Fruit fly (Drosophila melanogaster) whole organism, embryonic: ENCODE results near the gene CG9733.

ENCODE experiments used
- Adf1 ChIP-seq: fragments of 200-800 bp; sonication (Bioruptor generic); IDR thresholded peaks from 2 replicates; pipeline ENCODE4 v1.3.6; 2022; ENCODE audit warnings: missing biosample characterization, missing genetic modification characterization
- Awh ChIP-seq: fragments of 200-800 bp; sonication (Bioruptor generic); IDR thresholded peaks from 2 replicates; pipeline ENCODE4, ENCODE4 v1.3.6; 2022; ENCODE audit warnings: missing biosample characterization, missing genetic modification characterization
- B-H2 ChIP-seq: fragments of 200-800 bp; sonication (Bioruptor generic); optimal IDR thresholded peaks from 2 replicates; lab custom pipeline; 2018; ENCODE audit warnings: missing biosample characterization, mild to moderate bottlenecking, missing genetic modification characterization
- CG10209 ChIP-seq: fragments of 200-800 bp; sonication (Bioruptor generic); optimal IDR thresholded peaks from 3 replicates; lab custom pipeline; 2017; ENCODE audit warnings: missing biosample characterization, mild to moderate bottlenecking, missing genetic modification characterization, missing genetic modification reagents
- CG10654 ChIP-seq: fragments of 200-800 bp; sonication (Bioruptor generic); optimal IDR thresholded peaks from 2 replicates; lab custom pipeline; 2016; ENCODE audit warnings: missing biosample characterization, missing genetic modification characterization
- CG11085 ChIP-seq: fragments of 200-800 bp; sonication (Bioruptor generic); IDR thresholded peaks from 2 replicates; pipeline ENCODE4 v1.3.6; 2022; ENCODE audit warnings: missing biosample characterization, missing genetic modification characterization
- CG11695 ChIP-seq: fragments of 200-800 bp; sonication (Bioruptor generic); IDR thresholded peaks from 3 replicates; pipeline ENCODE4 v1.3.6; 2022; ENCODE audit warnings: missing biosample characterization, missing genetic modification characterization
- CG12219 ChIP-seq: fragments of 200-800 bp; sonication (Bioruptor generic); optimal IDR thresholded peaks from 3 replicates; lab custom pipeline; 2018; ENCODE audit warnings: missing biosample characterization, mild to moderate bottlenecking, missing genetic modification characterization
- CG12744 ChIP-seq: fragments of 200-800 bp; sonication (Bioruptor generic); optimal IDR thresholded peaks from 2 replicates; lab custom pipeline; 2016; ENCODE audit warnings: missing biosample characterization, missing genetic modification characterization
- CG13296 ChIP-seq: fragments of 200-800 bp; sonication (Bioruptor generic); optimal IDR thresholded peaks from 3 replicates; lab custom pipeline; 2018; ENCODE audit warnings: missing biosample characterization, mild to moderate bottlenecking, missing genetic modification characterization
- CG16779 ChIP-seq: fragments of 200-800 bp; sonication (Bioruptor generic); IDR thresholded peaks from 2 replicates; pipeline ENCODE4 v1.3.6; 2022; ENCODE audit warnings: missing biosample characterization, missing genetic modification characterization
- CG1792 ChIP-seq: fragments of 200-800 bp; sonication (Bioruptor generic); optimal IDR thresholded peaks from 2 replicates; lab custom pipeline; 2016; ENCODE audit warnings: missing biosample characterization, missing genetic modification characterization
- CG18011 ChIP-seq: fragments of 200-800 bp; sonication (Bioruptor generic); optimal IDR thresholded peaks from 2 replicates; lab custom pipeline; 2017; ENCODE audit warnings: missing biosample characterization, missing genetic modification characterization, mild to moderate bottlenecking, moderate library complexity, missing genotype
- CG2889 ChIP-seq: fragments of 200-800 bp; sonication (Bioruptor generic); IDR thresholded peaks from 3 replicates; pipeline ENCODE4 v1.3.6; 2022; ENCODE audit warnings: missing biosample characterization, missing genetic modification characterization
- CG31441 ChIP-seq: fragments of 200-800 bp; sonication (Bioruptor generic); IDR thresholded peaks from 2 replicates; pipeline ENCODE4 v1.3.6; 2022; ENCODE audit warnings: missing biosample characterization, missing genetic modification characterization
- CG3163 ChIP-seq: fragments of 200-800 bp; sonication (Bioruptor generic); optimal IDR thresholded peaks from 3 replicates; lab custom pipeline; 2016; ENCODE audit warnings: missing biosample characterization, missing genetic modification characterization
- CG32532 ChIP-seq: fragments of 200-800 bp; sonication (Bioruptor generic); IDR thresholded peaks from 2 replicates; pipeline ENCODE4 v1.3.6; 2022; ENCODE audit warnings: missing biosample characterization, missing genetic modification characterization
- CG32767 ChIP-seq: fragments of 200-800 bp; sonication (Bioruptor generic); IDR thresholded peaks from 2 replicates; pipeline ENCODE4 v1.3.6; 2022; ENCODE audit warnings: missing biosample characterization, missing genetic modification characterization
- CG3281 ChIP-seq: fragments of 200-800 bp; sonication (Bioruptor generic); optimal IDR thresholded peaks from 3 replicates; lab custom pipeline; 2017; ENCODE audit warnings: missing biosample characterization, mild to moderate bottlenecking, missing genetic modification characterization
- CG6654 ChIP-seq: fragments of 200-800 bp; sonication (Bioruptor generic); optimal IDR thresholded peaks from 2 replicates; lab custom pipeline; 2017; ENCODE audit warnings: missing biosample characterization, mild to moderate bottlenecking, missing genetic modification characterization
- CG8924 ChIP-seq: fragments of 200-800 bp; optimal IDR thresholded peaks from 3 replicates; lab custom pipeline; 2019; ENCODE audit warnings: missing biosample characterization, mild to moderate bottlenecking, missing genetic modification characterization, moderate library complexity
- CG9797 ChIP-seq: fragments of 200-800 bp; sonication (Bioruptor generic); optimal IDR thresholded peaks from 3 replicates; lab custom pipeline; 2018; ENCODE audit warnings: missing biosample characterization, mild to moderate bottlenecking, missing genetic modification characterization
- Chrac-16 ChIP-seq: fragments of 200-800 bp; sonication (Bioruptor generic); optimal IDR thresholded peaks from 3 replicates; lab custom pipeline; 2016; ENCODE audit warnings: missing biosample characterization, missing genetic modification characterization
- Dfd ChIP-seq, 2 experiments: fragments of >200 bp; optimal IDR thresholded peaks; 2 replicates each; lab custom pipeline; 2017; ENCODE audit warnings: missing biosample characterization in 2 of 2, missing genetic modification characterization in 2 of 2
- Dip3 ChIP-seq: fragments of 200-800 bp; sonication (Bioruptor generic); optimal IDR thresholded peaks from 3 replicates; lab custom pipeline; 2016; ENCODE audit warnings: missing biosample characterization, missing genetic modification characterization
- Dll ChIP-seq: fragments of 200-800 bp; sonication (Bioruptor generic); IDR thresholded peaks from 4 replicates; pipeline ENCODE4 v1.3.6; 2022; ENCODE audit warnings: missing biosample characterization, missing genetic modification characterization; ENCODE audit not compliant: partially characterized antibody
- Hey ChIP-seq: fragments of 200-800 bp; sonication (Bioruptor generic); optimal IDR thresholded peaks from 3 replicates; lab custom pipeline; 2018; ENCODE audit warnings: missing biosample characterization, mild to moderate bottlenecking, missing genetic modification characterization
- Hmr ChIP-seq: fragments of 200-800 bp; sonication (Bioruptor generic); optimal IDR thresholded peaks from 3 replicates; lab custom pipeline; 2017; ENCODE audit warnings: mild to moderate bottlenecking, missing biosample characterization, missing genetic modification reagents, missing genetic modification characterization
- Hsf ChIP-seq: fragments of 200-800 bp; sonication (Bioruptor generic); optimal IDR thresholded peaks from 3 replicates; lab custom pipeline; 2016; ENCODE audit warnings: missing biosample characterization, missing genetic modification characterization
- NfI ChIP-seq: fragments of 200-800 bp; sonication (Bioruptor generic); optimal IDR thresholded peaks from 3 replicates; lab custom pipeline; 2018; ENCODE audit warnings: missing biosample characterization, mild to moderate bottlenecking, missing genetic modification characterization, moderate library complexity
- Tbp ChIP-seq: fragments of >200 bp; optimal IDR thresholded peaks from 2 replicates; lab custom pipeline; 2018; ENCODE audit warnings: missing biosample characterization, missing genetic modification characterization
- Vsx1 ChIP-seq: fragments of 200-800 bp; sonication (Bioruptor generic); optimal IDR thresholded peaks from 2 replicates; lab custom pipeline; 2017; ENCODE audit warnings: missing biosample characterization, mild to moderate bottlenecking, missing genetic modification characterization, missing genetic modification reagents
- ara ChIP-seq: fragments of 200-800 bp; sonication (Bioruptor generic); IDR thresholded peaks from 2 replicates; pipeline ENCODE4 v1.3.6; 2022; ENCODE audit warnings: missing biosample characterization, missing genetic modification characterization
- ems ChIP-seq: fragments of 200-800 bp; sonication (Bioruptor generic); optimal IDR thresholded peaks from 3 replicates; lab custom pipeline; 2016; ENCODE audit warnings: missing biosample characterization, missing genetic modification characterization
- ewg ChIP-seq: fragments of 200-800 bp; sonication (Bioruptor generic); optimal IDR thresholded peaks from 3 replicates; lab custom pipeline; 2017; ENCODE audit warnings: mild to moderate bottlenecking, missing biosample characterization, missing genetic modification reagents, missing genetic modification characterization
- fru ChIP-seq: fragments of >200 bp; optimal IDR thresholded peaks from 2 replicates; lab custom pipeline; 2017
- ftz-f1 ChIP-seq: fragments of 200-800 bp; sonication (Bioruptor generic); optimal IDR thresholded peaks from 2 replicates; lab custom pipeline; 2016; ENCODE audit warnings: missing biosample characterization, missing genetic modification characterization
- ham ChIP-seq: fragments of 200-800 bp; sonication (Bioruptor generic); IDR thresholded peaks from 2 replicates; pipeline ENCODE4 v1.3.6; 2022; ENCODE audit warnings: missing biosample characterization, missing genetic modification characterization
- ind ChIP-seq: fragments of 200-800 bp; sonication (Bioruptor generic); optimal IDR thresholded peaks from 3 replicates; lab custom pipeline; 2016; ENCODE audit warnings: missing biosample characterization, missing genetic modification characterization
- kah ChIP-seq: fragments of 200-800 bp; sonication (Bioruptor generic); optimal IDR thresholded peaks from 2 replicates; lab custom pipeline; 2018; ENCODE audit warnings: missing biosample characterization, mild to moderate bottlenecking, missing genetic modification characterization
- lbe ChIP-seq: fragments of 200-800 bp; sonication (Bioruptor generic); optimal IDR thresholded peaks from 2 replicates; lab custom pipeline; 2016; ENCODE audit warnings: missing biosample characterization, mild to moderate bottlenecking, missing genetic modification characterization
- nerfin-1 ChIP-seq: fragments of 200-800 bp; sonication (Bioruptor generic); optimal IDR thresholded peaks from 3 replicates; lab custom pipeline; 2019; ENCODE audit warnings: missing biosample characterization, mild to moderate bottlenecking, missing genetic modification characterization, moderate library complexity
- org-1 ChIP-seq: fragments of 200-800 bp; sonication (Bioruptor generic); optimal IDR thresholded peaks from 2 replicates; lab custom pipeline; 2017; ENCODE audit warnings: missing biosample characterization, missing genetic modification characterization
- phol ChIP-seq: fragments of 200-800 bp; sonication (Bioruptor generic); optimal IDR thresholded peaks from 3 replicates; lab custom pipeline; 2018; ENCODE audit warnings: missing biosample characterization, mild to moderate bottlenecking, missing genetic modification characterization, moderate library complexity
- prd ChIP-seq, 3 experiments: fragments of >200 bp in 2 of 3; fragments of 200-800 bp in 1 of 3; sonication (Bioruptor generic) in 1 of 3; optimal IDR thresholded peaks in 2 of 3; IDR thresholded peaks in 1 of 3; 2 replicates in 2 of 3; 3 replicates in 1 of 3; pipeline versions ENCODE4 v1.3.6 to Lab custom; 2017 to 2022; ENCODE audit warnings: missing biosample characterization in 1 of 3, missing genetic modification characterization in 1 of 3
- slbo ChIP-seq: fragments of 200-800 bp; sonication (Bioruptor generic); IDR thresholded peaks from 2 replicates; pipeline ENCODE4 v1.3.6; 2022; ENCODE audit warnings: missing biosample characterization, missing genetic modification characterization
- ssp ChIP-seq: fragments of 200-800 bp; sonication (Bioruptor generic); IDR thresholded peaks from 2 replicates; pipeline ENCODE4 v1.3.6; 2022; ENCODE audit warnings: missing biosample characterization, missing genetic modification characterization
- stwl ChIP-seq: fragments of 200-800 bp; sonication (Bioruptor generic); optimal IDR thresholded peaks from 3 replicates; lab custom pipeline; 2018; ENCODE audit warnings: missing biosample characterization, mild to moderate bottlenecking, missing genetic modification characterization, moderate library complexity
- zen ChIP-seq: fragments of 200-800 bp; sonication (Bioruptor generic); optimal IDR thresholded peaks from 3 replicates; lab custom pipeline; 2018; ENCODE audit warnings: missing biosample characterization, mild to moderate bottlenecking, missing genetic modification characterization, moderate library complexity
- zen2 ChIP-seq: fragments of 200-800 bp; sonication (Bioruptor generic); IDR thresholded peaks from 3 replicates; pipeline ENCODE4 v1.3.6; 2022; ENCODE audit warnings: missing biosample characterization, missing genetic modification characterization; ENCODE audit not compliant: partially characterized antibody

Gene CG9733

DNA sequence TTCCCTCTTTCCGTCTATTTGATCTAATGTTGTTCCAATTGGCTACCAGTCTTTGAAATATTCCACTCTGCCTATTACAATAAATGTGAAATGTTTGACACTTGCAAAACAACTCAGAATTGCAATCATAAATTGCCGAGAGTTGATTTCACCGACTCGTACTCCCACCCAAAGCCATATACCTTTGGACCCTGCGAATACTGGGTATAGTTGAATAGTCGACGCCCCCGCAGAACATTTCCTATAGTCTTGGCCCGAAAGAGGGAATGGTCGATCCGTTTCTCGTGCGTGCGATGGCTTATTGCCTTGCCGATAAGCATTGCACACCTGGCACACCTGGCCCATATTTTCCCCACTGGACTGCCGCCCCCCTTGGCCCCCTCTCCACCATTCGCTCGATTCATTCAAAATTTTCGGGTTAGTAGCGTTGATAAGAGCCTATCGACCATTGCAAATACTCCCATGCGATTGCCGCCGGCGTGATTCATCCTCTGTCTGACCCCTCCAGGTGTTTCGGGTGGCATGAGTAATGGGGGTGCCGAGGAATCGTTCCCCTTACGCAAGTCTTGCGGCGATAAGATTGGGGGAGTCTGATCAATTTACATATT is 46.3 kb downstream of the CG9733 start (continued):
- TF ChIP-seq CG32767 (GFP tag; lab: Robert Waterston, UW) = 0 out of 2 replicates have a peak, but pooled peaks have one; percentile 27
- no peak for TF ChIP-seq stwl (tag; lab: Kevin White, UChicago)
- TF ChIP-seq CG1792 = no peak
- TF ChIP-seq ham (GFP tag; lab: Robert Waterston, UW) = 0 out of 2 replicates have a peak, but pooled peaks have one; percentile 5
- TF ChIP-seq phol = peak; percentile 11
- peak; percentile 11 for TF ChIP-seq ind
- TF ChIP-seq zen (tag; lab: Kevin White, UChicago) = no peak
- peak; percentile 24 for TF ChIP-seq ems
- peak; percentile 20 for TF ChIP-seq CG10209
- TF ChIP-seq Adf1 (GFP tag; lab: Robert Waterston, UW) = peak; percentile 24; the same call in 1 of the 2 replicates
- TF ChIP-seq NfI (GFP tag; lab: Kevin White, UChicago) = no peak
- TF ChIP-seq ftz-f1 (GFP tag; lab: Kevin White, UChicago) = no peak
- TF ChIP-seq CG12219 = peak; percentile 1
- TF ChIP-seq lbe (GFP tag; lab: Kevin White, UChicago) = no peak
- 0 out of 2 replicates have a peak, but pooled peaks have one; percentile 61 for TF ChIP-seq CG16779 (GFP tag; lab: Robert Waterston, UW)
- no peak for TF ChIP-seq Tbp (GFP tag; lab: Kevin White, UChicago)
- TF ChIP-seq Hey = peak; percentile 8
- peak; percentile 5 for TF ChIP-seq CG8924
- TF ChIP-seq ewg = no peak
- no peak for TF ChIP-seq Dll (GFP tag; lab: Robert Waterston, UW)
- no peak for TF ChIP-seq CG11085 (GFP tag; lab: Robert Waterston, UW)
- TF ChIP-seq Vsx1 (GFP tag; lab: Kevin White, UChicago) = no peak
- TF ChIP-seq zen2 (GFP tag; lab: Robert Waterston, UW) = no peak
- TF ChIP-seq CG11695 = no peak
- TF ChIP-seq CG31441 (GFP tag; lab: Robert Waterston, UW) = no peak
- no peak for TF ChIP-seq fru (lab: Kevin White, UChicago)
- no peak for TF ChIP-seq org-1 (GFP tag; lab: Kevin White, UChicago)
- TF ChIP-seq Awh (GFP tag; lab: Robert Waterston, UW) = no peak
- TF ChIP-seq CG10654 = no peak
- TF ChIP-seq Hsf (GFP tag; lab: Kevin White, UChicago) = no peak
- peak; percentile 27 for TF ChIP-seq Dip3 (GFP tag; lab: Kevin White, UChicago)
- TF ChIP-seq kah (GFP tag; lab: Kevin White, UChicago) = no peak
- no peak for TF ChIP-seq ssp
- peak; percentile 73 for TF ChIP-seq slbo (GFP tag; lab: Robert Waterston, UW)
- 0 out of 3 replicates have a peak, but pooled peaks have one; percentile 47 for TF ChIP-seq CG2889 (GFP tag; lab: Robert Waterston, UW)
- no peak for TF ChIP-seq CG6654 (GFP tag; lab: Kevin White, UChicago)
- peak; percentile 54 for TF ChIP-seq Hmr (GFP tag; lab: Kevin White, UChicago)
- peak; percentile 52 for TF ChIP-seq CG13296 (GFP tag; lab: Kevin White, UChicago)
- no peak for TF ChIP-seq Chrac-16
- no peak for TF ChIP-seq CG12744 (GFP tag; lab: Kevin White, UChicago)
- TF ChIP-seq B-H2 (GFP tag; lab: Kevin White, UChicago) = no peak
- no peak for TF ChIP-seq CG18011 (GFP tag; lab: Kevin White, UChicago)
- TF ChIP-seq prd (optimal IDR thresholded peaks at IDR 0.05; lab: Kevin White, UChicago) = no peak
- no peak for TF ChIP-seq prd (GFP tag; IDR thresholded peaks at IDR 0.05; lab: Robert Waterston, UW)
- no peak for TF ChIP-seq CG9797 (GFP tag; lab: Kevin White, UChicago)
- TF ChIP-seq CG3163 (GFP tag; lab: Kevin White, UChicago) = peak; percentile 18
- TF ChIP-seq Dfd (GFP tag; optimal IDR thresholded peaks at IDR 0.05; lab: Kevin White, UChicago) = no peak
- TF ChIP-seq ara (GFP tag; lab: Robert Waterston, UW) = no peak
- peak; percentile 7 for TF ChIP-seq CG3281 (GFP tag; lab: Kevin White, UChicago)
- no peak for TF ChIP-seq CG32532 (GFP tag; lab: Robert Waterston, UW)
- no peak for TF ChIP-seq nerfin-1 (tag; lab: Kevin White, UChicago)
